Worm (Caenorhabditis elegans) whole organism, L4 larva: Measurements from ENCODE around the gene ZK370.6.

ENCODE experiments used
- D1046.2 ChIP-seq: fragments of 200-800 bp; sonication (Bioruptor generic); IDR thresholded peaks from 2 replicates; pipeline ENCODE4 v1.3.6; 2022; ENCODE audit warnings: missing genetic modification characterization, missing compliant biosample characterization
- F10B5.3 ChIP-seq: sonication (generic microtip); optimal IDR thresholded peaks from 2 replicates; lab custom pipeline; 2016; ENCODE audit warnings: mild to moderate bottlenecking, missing genetic modification characterization, missing compliant biosample characterization
- F37D6.2 ChIP-seq: sonication (generic microtip); optimal IDR thresholded peaks from 2 replicates; lab custom pipeline; 2016; ENCODE audit warnings: mild to moderate bottlenecking, missing genetic modification characterization, missing compliant biosample characterization
- Y105C5A.15 ChIP-seq: fragments of 200-800 bp; sonication (Bioruptor generic); IDR thresholded peaks from 2 replicates; pipeline ENCODE4 v1.3.6; 2022; ENCODE audit warnings: missing genetic modification characterization, missing compliant biosample characterization
- Y48G9A.11 ChIP-seq: fragments of 200-800 bp; sonication (Bioruptor generic); IDR thresholded peaks from 2 replicates; pipeline ENCODE4 v1.3.6; 2022; ENCODE audit warnings: missing genetic modification reagents, missing genetic modification characterization, missing compliant biosample characterization
- Y75B8A.6 ChIP-seq: fragments of 200-800 bp; sonication (Bioruptor generic); IDR thresholded peaks from 2 replicates; pipeline ENCODE4 v1.3.6; 2022; ENCODE audit warnings: missing genetic modification reagents, missing genetic modification characterization, missing compliant biosample characterization
- aha-1 ChIP-seq: fragments of 150-350 bp; peaks from one replicate; lab custom pipeline; 2014; ENCODE audit warnings: missing biosample characterization, missing genetic modification characterization
- aly-2 ChIP-seq: sonication (generic microtip); optimal IDR thresholded peaks from 2 replicates; lab custom pipeline; 2018; ENCODE audit warnings: missing biosample characterization, missing genetic modification characterization
- arid-1 ChIP-seq: fragments of 200-800 bp; sonication (Bioruptor generic); conservative IDR thresholded peaks from 2 replicates; pipeline ENCODE4 v1.3.6; 2022; ENCODE audit warnings: missing genetic modification reagents, missing genetic modification characterization, missing compliant biosample characterization
- ceh-32 ChIP-seq: sonication (generic microtip); optimal IDR thresholded peaks from 2 replicates; lab custom pipeline; 2016; ENCODE audit warnings: mild to moderate bottlenecking, missing genetic modification characterization, missing compliant biosample characterization; ENCODE audit not compliant: poor library complexity
- ceh-44 ChIP-seq: fragments of 200-800 bp; sonication (Bioruptor generic); IDR thresholded peaks from 2 replicates; pipeline ENCODE4 v1.3.6; 2022; ENCODE audit warnings: missing genetic modification reagents, missing genetic modification characterization, missing compliant biosample characterization
- ceh-62 ChIP-seq: sonication (generic microtip); optimal IDR thresholded peaks from 2 replicates; lab custom pipeline; 2017; ENCODE audit warnings: missing biosample characterization, missing genetic modification characterization
- ceh-82 ChIP-seq: sonication (generic microtip); optimal IDR thresholded peaks from 2 replicates; lab custom pipeline; 2017; ENCODE audit warnings: missing biosample characterization, missing genetic modification characterization
- ces-1 ChIP-seq: fragments of 150-350 bp; sonication (generic microtip); optimal IDR thresholded peaks from 4 replicates; lab custom pipeline; 2014; ENCODE audit warnings: missing biosample characterization, missing genetic modification reagents, missing genetic modification characterization
- cey-2 ChIP-seq: sonication (generic microtip); optimal IDR thresholded peaks from 3 replicates; lab custom pipeline; 2017; ENCODE audit warnings: missing genetic modification characterization, mild to moderate bottlenecking, missing compliant biosample characterization, antibody characterized with exemption, borderline replicate concordance; ENCODE audit not compliant: insufficient read depth
- daf-12 ChIP-seq: fragments of 150-350 bp; optimal IDR thresholded peaks from 2 replicates; lab custom pipeline; 2014; ENCODE audit warnings: missing biosample characterization, missing genetic modification reagents, missing genetic modification characterization
- daf-19 ChIP-seq: fragments of 200-800 bp; sonication (Bioruptor generic); conservative IDR thresholded peaks from 2 replicates; pipeline ENCODE4 v1.3.6; 2022; ENCODE audit warnings: missing genetic modification characterization, missing compliant biosample characterization
- daf-8 ChIP-seq: fragments of 200-800 bp; sonication (Bioruptor generic); IDR thresholded peaks from 2 replicates; pipeline ENCODE4 v1.3.6; 2022; ENCODE audit warnings: missing genetic modification characterization, missing compliant biosample characterization
- dmd-6 ChIP-seq: fragments of 200-800 bp; sonication (Bioruptor generic); IDR thresholded peaks from 2 replicates; pipeline ENCODE4 v1.3.6; 2022; ENCODE audit warnings: missing genetic modification reagents, missing genetic modification characterization, missing compliant biosample characterization
- dmd-8 ChIP-seq: fragments of 200-800 bp; sonication (Bioruptor generic); IDR thresholded peaks from 2 replicates; pipeline ENCODE4 v1.3.6; 2022; ENCODE audit warnings: missing genetic modification characterization, missing compliant biosample characterization
- egl-43 ChIP-seq: fragments of 200-800 bp; sonication (Bioruptor generic); IDR thresholded peaks from 2 replicates; pipeline ENCODE4 v1.3.6; 2022; ENCODE audit warnings: missing genetic modification reagents, missing genetic modification characterization, missing compliant biosample characterization
- fos-1 ChIP-seq: fragments of 150-350 bp; optimal IDR thresholded peaks from 2 replicates; lab custom pipeline; 2014; ENCODE audit warnings: missing biosample characterization, missing genetic modification characterization
- hlh-11 ChIP-seq: fragments of 200-800 bp; sonication (Bioruptor generic); optimal IDR thresholded peaks from 2 replicates; lab custom pipeline; 2018; ENCODE audit warnings: mild to moderate bottlenecking, missing genetic modification characterization, missing compliant biosample characterization
- jun-1 ChIP-seq: fragments of 150-350 bp; optimal IDR thresholded peaks from 2 replicates; lab custom pipeline; 2014; ENCODE audit warnings: missing biosample characterization, missing genetic modification reagents, missing genetic modification characterization
- lin-38 ChIP-seq: fragments of 200-800 bp; sonication (Bioruptor generic); IDR thresholded peaks from 2 replicates; pipeline ENCODE4 v1.3.6; 2022; ENCODE audit warnings: missing genetic modification reagents, missing genetic modification characterization, missing compliant biosample characterization
- lin-39 ChIP-seq: fragments of 150-350 bp; optimal IDR thresholded peaks from 2 replicates; lab custom pipeline; 2014; ENCODE audit warnings: missing biosample characterization, missing genetic modification reagents, missing genetic modification characterization
- lsy-2 ChIP-seq, 2 experiments: fragments of 150-350 bp in 1 of 2; sonication (generic microtip) in 1 of 2; optimal IDR thresholded peaks; 2 replicates each; lab custom pipeline; 2014 to 2017; ENCODE audit warnings: missing biosample characterization in 2 of 2, missing genetic modification characterization in 2 of 2
- madf-5 ChIP-seq, 2 experiments: fragments of 200-800 bp; sonication (Bioruptor generic); IDR thresholded peaks; 2 replicates each; pipeline ENCODE4 v1.3.6; 2022; ENCODE audit warnings: missing compliant biosample characterization in 2 of 2, missing genetic modification characterization in 2 of 2
- mep-1 ChIP-seq: fragments of 150-350 bp; sonication (generic microtip); optimal IDR thresholded peaks from 3 replicates; lab custom pipeline; 2014; ENCODE audit warnings: missing biosample characterization, missing genetic modification characterization
- mxl-3 ChIP-seq: fragments of 200-800 bp; sonication (Bioruptor generic); optimal IDR thresholded peaks from 2 replicates; lab custom pipeline; 2018; ENCODE audit warnings: mild to moderate bottlenecking, missing genetic modification characterization, missing compliant biosample characterization
- nhr-10 ChIP-seq: fragments of 150-350 bp; optimal IDR thresholded peaks from 2 replicates; lab custom pipeline; 2014; ENCODE audit warnings: missing biosample characterization, missing genetic modification characterization
- nhr-11 ChIP-seq: fragments of 150-350 bp; optimal IDR thresholded peaks from 2 replicates; lab custom pipeline; 2014; ENCODE audit warnings: missing biosample characterization, missing genetic modification characterization
- nhr-28 ChIP-seq: fragments of 150-350 bp; optimal IDR thresholded peaks from 2 replicates; lab custom pipeline; 2014; ENCODE audit warnings: missing biosample characterization, missing genetic modification characterization
- nhr-48 ChIP-seq: sonication (generic microtip); optimal IDR thresholded peaks from 2 replicates; lab custom pipeline; 2016; ENCODE audit warnings: mild to moderate bottlenecking, missing genetic modification characterization, missing compliant biosample characterization
- nhr-6 ChIP-seq: fragments of 150-350 bp; optimal IDR thresholded peaks from 2 replicates; lab custom pipeline; 2014; ENCODE audit warnings: missing biosample characterization, missing genetic modification characterization
- nhr-77 ChIP-seq: fragments of 150-350 bp; optimal IDR thresholded peaks from 2 replicates; lab custom pipeline; 2014; ENCODE audit warnings: missing biosample characterization, missing genetic modification characterization
- pqm-1 ChIP-seq: sonication (generic microtip); optimal IDR thresholded peaks from 2 replicates; lab custom pipeline; 2017; ENCODE audit warnings: missing biosample characterization, missing genetic modification characterization
- sdz-12 ChIP-seq: fragments of 200-800 bp; sonication (Bioruptor generic); optimal IDR thresholded peaks from 2 replicates; lab custom pipeline; 2018; ENCODE audit warnings: mild to moderate bottlenecking, missing genetic modification characterization, missing compliant biosample characterization
- snpc-1.2 ChIP-seq: fragments of 200-800 bp; sonication (Bioruptor generic); IDR thresholded peaks from 2 replicates; pipeline ENCODE4 v1.3.6; 2022; ENCODE audit warnings: missing genetic modification reagents, missing genetic modification characterization, missing compliant biosample characterization
- spr-3 ChIP-seq: fragments of 200-800 bp; sonication (Bioruptor generic); optimal IDR thresholded peaks from 2 replicates; lab custom pipeline; 2018; ENCODE audit warnings: mild to moderate bottlenecking, missing genetic modification characterization, missing compliant biosample characterization
- tag-97 ChIP-seq: fragments of 200-800 bp; sonication (Bioruptor generic); IDR thresholded peaks from 2 replicates; pipeline ENCODE4 v1.3.6; 2022; ENCODE audit warnings: missing genetic modification characterization, missing compliant biosample characterization
- unc-130 ChIP-seq: sonication (generic microtip); optimal IDR thresholded peaks from 2 replicates; lab custom pipeline; 2016; ENCODE audit warnings: missing genetic modification reagents, missing genetic modification characterization, missing compliant biosample characterization
- unc-39 ChIP-seq: sonication (generic microtip); optimal IDR thresholded peaks from 2 replicates; lab custom pipeline; 2017; ENCODE audit warnings: missing biosample characterization, missing genetic modification characterization
- unc-62 ChIP-seq, 3 experiments: fragments of 150-350 bp in 1 of 3; sonication (generic microtip); optimal IDR thresholded peaks in 2 of 3; peaks in 1 of 3; 1 replicate in 1 of 3; 2 replicates in 2 of 3; lab custom pipeline; 2014 to 2017; ENCODE audit warnings: missing biosample characterization in 3 of 3, missing genetic modification characterization in 3 of 3, missing genetic modification reagents in 3 of 3, missing genotype in 1 of 3
- zag-1 ChIP-seq: fragments of 150-350 bp; optimal IDR thresholded peaks from 2 replicates; lab custom pipeline; 2014; ENCODE audit warnings: missing biosample characterization, missing genetic modification characterization
- zip-2 ChIP-seq: fragments of 150-350 bp; optimal IDR thresholded peaks from 2 replicates; lab custom pipeline; 2014; ENCODE audit warnings: missing biosample characterization, missing genetic modification characterization
- ztf-11 ChIP-seq: fragments of 150-350 bp; optimal IDR thresholded peaks from 2 replicates; lab custom pipeline; 2014; ENCODE audit warnings: missing biosample characterization, missing genetic modification characterization

ZK370.6 gene

ce11 chrIII:8773375-8773774 lies 29.7 kb upstream of the ZK370.6 start:
- TF ChIP-seq lsy-2 (tag; optimal IDR thresholded peaks at IDR 0.05; lab: Kevin White, UChicago) (no peak), aha-1 (peak; percentile 81), unc-62 (GFP tag; optimal IDR thresholded peaks at IDR 0.05 in 1 of 2; lab: Kevin White, UChicago) (peak in 1 of 2 experiments; percentile 91), unc-62 (tag; optimal IDR thresholded peaks at IDR 0.05; lab: Kevin White, UChicago) (no peak), ztf-11 (no peak), spr-3 (no peak), zag-1 (no peak), fos-1 (tag; lab: Kevin White, UChicago) (no peak), Y48G9A.11 (GFP tag; lab: Robert Waterston, UW) (no peak), zip-2 (tag; lab: Kevin White, UChicago) (no peak), Y105C5A.15 (GFP tag; lab: Robert Waterston, UW) (no peak), lin-38 (GFP tag; lab: Robert Waterston, UW) (no peak), ceh-82 (no peak), unc-130 (GFP tag; lab: Kevin White, UChicago) (no peak)

ce11 chrIII:8772428-8773027 lies 28.9 kb upstream of the ZK370.6 start:
- TF ChIP-seq mxl-3 (GFP tag; lab: Kevin White, UChicago) (peak; percentile 85), nhr-11 (tag; lab: Kevin White, UChicago) (peak; percentile 5), ceh-44 (no peak), D1046.2 (GFP tag; lab: Robert Waterston, UW) (no peak), ceh-62 (tag; lab: Kevin White, UChicago) (no peak), hlh-11 (tag; lab: Kevin White, UChicago) (peak; percentile 48), jun-1 (no peak), daf-19 (GFP tag; lab: Robert Waterston, UW) (no peak), aha-1 (peak; percentile 28), snpc-1.2 (GFP tag; lab: Robert Waterston, UW) (no peak), zag-1 (no peak), spr-3 (no peak), nhr-48 (tag; lab: Kevin White, UChicago) (peak; percentile 10), F37D6.2 (tag; lab: Kevin White, UChicago) (no peak), dmd-6 (GFP tag; lab: Robert Waterston, UW) (peak; percentile 21; the same call in 1 of the 2 replicates)

ce11 chrIII:8771851-8772250 lies 28.2 kb upstream of the ZK370.6 start, which contains the start of gene K02D10.3:
Gene K02D10.3, minus strand, starts transcription at chrIII:8771951.
- TF ChIP-seq daf-12 (tag; lab: Kevin White, UChicago) (no peak), ceh-82 (no peak), snpc-1.2 (GFP tag; lab: Robert Waterston, UW) (no peak), ceh-32 (tag; lab: Kevin White, UChicago) (no peak), ceh-62 (tag; lab: Kevin White, UChicago) (no peak), nhr-11 (tag; lab: Kevin White, UChicago) (no peak), nhr-10 (tag; lab: Kevin White, UChicago) (no peak), unc-39 (tag; lab: Kevin White, UChicago) (no peak), arid-1 (GFP tag; lab: Robert Waterston, UW) (no peak), mep-1 (tag; lab: Kevin White, UChicago) (no peak), F10B5.3 (no peak), ces-1 (GFP tag; lab: Kevin White, UChicago) (no peak), ceh-44 (no peak)
- TF ChIP-seq, all 104 proteins: peak for 0

- no peak for TF ChIP-seq tag-97 (GFP tag; lab: Robert Waterston, UW)
- no peak for TF ChIP-seq Y75B8A.6 (GFP tag; lab: Robert Waterston, UW)
- TF ChIP-seq sdz-12 (GFP tag; lab: Kevin White, UChicago) = no peak
- no peak for TF ChIP-seq pqm-1
- TF ChIP-seq aha-1 = no peak
- no peak for TF ChIP-seq egl-43 (GFP tag; lab: Robert Waterston, UW)
- TF ChIP-seq nhr-6 (tag; lab: Kevin White, UChicago) = no peak
- TF ChIP-seq F10B5.3 = no peak
- no peak for TF ChIP-seq dmd-8 (GFP tag; lab: Robert Waterston, UW)
- TF ChIP-seq cey-2 = no peak
- no peak for TF ChIP-seq nhr-77 (tag; lab: Kevin White, UChicago)
- TF ChIP-seq dmd-6 (GFP tag; lab: Robert Waterston, UW) = no peak
- TF ChIP-seq aly-2 (tag; lab: Kevin White, UChicago) = no peak
- no peak for TF ChIP-seq daf-19 (GFP tag; lab: Robert Waterston, UW)
- TF ChIP-seq nhr-28 = no peak
- no peak for TF ChIP-seq spr-3
- no peak for TF ChIP-seq daf-8 (GFP tag; lab: Robert Waterston, UW)
- no peak for TF ChIP-seq lin-39 (tag; lab: Kevin White, UChicago)
- no peak for TF ChIP-seq madf-5 (GFP tag; IDR thresholded peaks at IDR 0.05; lab: Robert Waterston, UW)
- TF ChIP-seq, all 104 proteins: peak for 0
Observed at ce11 chrIII:8771162-8771561, 27.5 kb upstream of the ZK370.6 start, which contains the start of gene K02D10.2. Gene K02D10.2, minus strand, starts transcription at chrIII:8771262.
